Fruit fly (Drosophila melanogaster) whole organism, prepupa: ENCODE measurements around the gene Spn38F.

ENCODE experiments used
- CG10669 ChIP-seq: fragments of 200-800 bp; sonication (Bioruptor generic); optimal IDR thresholded peaks from 3 replicates; lab custom pipeline; 2018; ENCODE audit warnings: missing biosample characterization, mild to moderate bottlenecking, missing genetic modification characterization, moderate library complexity
- CG34406 ChIP-seq: fragments of 200-800 bp; sonication (Bioruptor generic); optimal IDR thresholded peaks from 3 replicates; lab custom pipeline; 2016; ENCODE audit warnings: missing biosample characterization, missing genetic modification characterization
- acj6 ChIP-seq: fragments of 200-800 bp; sonication (Bioruptor generic); optimal IDR thresholded peaks from 3 replicates; lab custom pipeline; 2016; ENCODE audit warnings: missing biosample characterization, missing genetic modification characterization
- fd59A ChIP-seq: fragments of 200-800 bp; sonication (Bioruptor generic); optimal IDR thresholded peaks from 2 replicates; lab custom pipeline; 2017; ENCODE audit warnings: missing biosample characterization, mild to moderate bottlenecking, missing genetic modification characterization, missing genetic modification reagents
- net ChIP-seq: fragments of 200-800 bp; sonication (Bioruptor generic); optimal IDR thresholded peaks from 3 replicates; lab custom pipeline; 2016; ENCODE audit warnings: missing biosample characterization, missing genetic modification characterization

- TF ChIP-seq CG10669 (GFP tag; lab: Kevin White, UChicago) (no peak), acj6 (GFP tag; lab: Kevin White, UChicago) (no peak), fd59A (no peak), CG34406 (GFP tag; lab: Kevin White, UChicago) (no peak), net (GFP tag; lab: Kevin White, UChicago) (no peak)
These were observed 29.6 kb upstream of the Spn38F start, which contains the start of gene CG31675 for dm6 chr2L:20867381-20867780.
